In the genomic region with DNA sequence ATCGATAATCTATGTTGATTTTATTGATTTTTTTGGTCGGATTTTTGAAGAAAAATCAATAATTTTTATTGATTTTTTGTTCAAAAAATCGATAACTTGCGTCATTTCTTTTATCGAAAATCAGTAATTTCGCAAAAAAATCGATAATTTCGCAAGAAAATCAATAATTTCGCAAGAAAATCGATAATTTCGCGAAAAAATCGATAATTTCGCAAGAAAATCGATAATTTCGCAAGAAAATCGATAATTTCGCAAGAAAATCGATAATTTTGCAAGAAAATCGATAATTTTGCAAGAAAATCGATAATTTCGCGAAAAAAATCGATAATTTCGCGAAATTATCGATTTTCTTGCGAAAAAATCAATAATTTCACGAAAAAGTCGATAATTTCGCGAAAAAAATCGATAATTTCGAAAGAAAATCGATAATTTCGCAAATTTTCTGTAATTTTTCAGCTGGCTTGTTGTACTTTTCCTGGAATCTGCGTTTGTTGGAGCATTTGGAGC, we compare ENCODE assay signal across 4 worm cellular contexts.
TF ChIP-seq lines count a peak whose summit lies in the region.

No protein-coding gene starts in this region.

TF ChIP-seq in whole organism, L3 larva, 47 proteins besides CTCF, POLR2A, EP300 and RAD21:
- TF ChIP-seq ceh-28 (tag; optimal IDR thresholded peaks at IDR 0.05; lab: Kevin White, UChicago) (peak; percentile 97), tbx-2 (tag; optimal IDR thresholded peaks at IDR 0.05; lab: Kevin White, UChicago) (no peak)

TF ChIP-seq in whole organism, L4 larva, 104 proteins besides CTCF, POLR2A, EP300 and RAD21:
- TF ChIP-seq unc-62 (GFP tag; optimal IDR thresholded peaks at IDR 0.05 in 1 of 2; lab: Kevin White, UChicago) (peak in 1 of 2 experiments; percentile 57), unc-62 (tag; optimal IDR thresholded peaks at IDR 0.05; lab: Kevin White, UChicago) (no peak), pha-4 (GFP tag; IDR thresholded peaks at IDR 0.05; lab: Robert Waterston, UW) (no peak), pha-4 (tag; optimal IDR thresholded peaks at IDR 0.05; lab: Kevin White, UChicago) (no peak), ceh-32 (tag; optimal IDR thresholded peaks at IDR 0.05; lab: Kevin White, UChicago; ENCODE audit: poor library complexity) (no peak), ceh-28 (tag; optimal IDR thresholded peaks at IDR 0.05; lab: Kevin White, UChicago) (peak; percentile 95), spr-3 (GFP tag; optimal IDR thresholded peaks at IDR 0.05; lab: Kevin White, UChicago) (no peak), arid-1 (GFP tag; conservative IDR thresholded peaks at IDR 0.05; lab: Robert Waterston, UW) (no peak), fos-1 (tag; optimal IDR thresholded peaks at IDR 0.05; lab: Kevin White, UChicago) (no peak)
TF ChIP-seq in whole organism, L4 larva: peak in this region for 2.

TF ChIP-seq in whole organism, late embryonic, 69 proteins besides CTCF, POLR2A, EP300 and RAD21:
- TF ChIP-seq ceh-24 (tag; optimal IDR thresholded peaks at IDR 0.05; lab: Kevin White, UChicago) (no peak), ceh-48 (tag; optimal IDR thresholded peaks at IDR 0.05; lab: Kevin White, UChicago) (peak; percentile 92), sox-4 (tag; optimal IDR thresholded peaks at IDR 0.05; lab: Kevin White, UChicago) (no peak), pha-2 (tag; optimal IDR thresholded peaks at IDR 0.05; lab: Kevin White, UChicago) (no peak), nhr-11 (tag; optimal IDR thresholded peaks at IDR 0.05; lab: Kevin White, UChicago) (no peak), eyg-1 (tag; optimal IDR thresholded peaks at IDR 0.05; lab: Kevin White, UChicago) (no peak)

TF ChIP-seq in whole organism, midembryonic, 9 proteins besides CTCF, POLR2A, EP300 and RAD21:
- TF ChIP-seq T22C8.4 (GFP tag; IDR thresholded peaks at IDR 0.05; lab: Robert Waterston, UW), result peak; percentile 97
- no peak for TF ChIP-seq tab-1 (GFP tag; IDR thresholded peaks at IDR 0.05; lab: Robert Waterston, UW)
TF ChIP-seq in whole organism, midembryonic: peak in this region for 1.
